Fruit fly (Drosophila melanogaster): ENCODE measurements around the gene CG1737.

DNA sequence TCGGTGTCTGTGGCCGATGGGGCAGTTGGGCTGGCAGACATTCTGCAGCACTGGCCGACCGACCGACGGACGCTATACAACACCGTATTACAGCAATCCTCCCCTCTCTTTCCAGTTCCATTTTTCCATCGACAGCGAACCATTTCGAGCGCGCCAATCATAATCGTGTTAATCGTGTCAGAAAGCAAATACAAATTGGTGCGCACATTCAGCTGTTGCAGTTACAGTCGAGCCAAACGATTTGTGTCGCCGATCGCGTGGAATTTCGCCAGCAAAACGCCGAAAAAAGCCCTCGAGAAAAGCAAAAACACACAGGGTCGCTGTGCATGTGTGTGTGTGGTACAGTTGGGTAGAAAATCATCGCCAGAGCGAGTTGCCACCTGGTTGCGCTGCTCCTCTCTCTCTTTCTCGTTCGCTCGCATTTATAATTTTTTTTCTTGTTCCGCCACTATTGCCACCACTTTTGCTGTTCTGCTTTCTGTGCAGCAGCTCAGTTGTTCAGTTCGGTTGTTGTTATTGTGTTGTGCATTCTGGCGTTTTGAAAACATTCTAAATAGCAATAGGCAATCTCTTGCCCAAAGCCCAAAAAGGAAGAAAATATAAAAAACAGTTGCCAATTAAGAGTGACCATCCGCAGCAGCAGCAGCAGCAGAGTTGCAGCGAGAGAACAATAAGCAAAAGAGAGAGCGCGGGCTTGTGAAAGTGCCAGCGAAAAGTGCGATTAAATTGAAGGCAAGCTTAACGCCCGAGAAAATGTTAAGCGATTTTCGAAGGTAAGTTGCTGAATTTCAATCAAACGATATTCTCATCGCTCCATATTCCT lies at the start of gene CG1737:
- TF ChIP-seq CG4496 (GFP tag; IDR thresholded peaks at IDR 0.05) (peak; percentile 11; the same call in 1 of the 3 replicates), fd96Ca (GFP tag; IDR thresholded peaks at IDR 0.05) (no peak), CG17806 (tag; optimal IDR thresholded peaks at IDR 0.05) (no peak), CG13204 (GFP tag; optimal IDR thresholded peaks at IDR 0.05) (no peak)

Measured in whole organism, pupa.